Worm (Caenorhabditis elegans) whole organism, early embryonic: ENCODE measurements around the gene C05C12.1.

Experiments
- ceh-13 ChIP-seq: fragments of 200-800 bp; sonication (Bioruptor generic); optimal IDR thresholded peaks from 2 replicates; lab custom pipeline; 2018; ENCODE audit warnings: mild to moderate bottlenecking, missing genetic modification characterization, missing compliant biosample characterization
- flt-1 ChIP-seq: fragments of 200-800 bp; sonication (Bioruptor generic); IDR thresholded peaks from 2 replicates; pipeline ENCODE4 v1.3.6; 2022; ENCODE audit warnings: missing genetic modification characterization, missing compliant biosample characterization

- no peak for TF ChIP-seq flt-1 (GFP tag; lab: Robert Waterston, UW)
- no peak for TF ChIP-seq ceh-13 (GFP tag; lab: Kevin White, UChicago)
These were observed 7.7 kb downstream of the C05C12.1 start, which contains the start of gene F54D1.1 for ce11 chrIV:11261535-11261934.
